Fruit fly (Drosophila melanogaster): Measurements from ENCODE around the gene bru2.
A peak's percentile ranks its signal among the peaks of the same experiment; 100 is the strongest.

The bru2 gene

DNA sequence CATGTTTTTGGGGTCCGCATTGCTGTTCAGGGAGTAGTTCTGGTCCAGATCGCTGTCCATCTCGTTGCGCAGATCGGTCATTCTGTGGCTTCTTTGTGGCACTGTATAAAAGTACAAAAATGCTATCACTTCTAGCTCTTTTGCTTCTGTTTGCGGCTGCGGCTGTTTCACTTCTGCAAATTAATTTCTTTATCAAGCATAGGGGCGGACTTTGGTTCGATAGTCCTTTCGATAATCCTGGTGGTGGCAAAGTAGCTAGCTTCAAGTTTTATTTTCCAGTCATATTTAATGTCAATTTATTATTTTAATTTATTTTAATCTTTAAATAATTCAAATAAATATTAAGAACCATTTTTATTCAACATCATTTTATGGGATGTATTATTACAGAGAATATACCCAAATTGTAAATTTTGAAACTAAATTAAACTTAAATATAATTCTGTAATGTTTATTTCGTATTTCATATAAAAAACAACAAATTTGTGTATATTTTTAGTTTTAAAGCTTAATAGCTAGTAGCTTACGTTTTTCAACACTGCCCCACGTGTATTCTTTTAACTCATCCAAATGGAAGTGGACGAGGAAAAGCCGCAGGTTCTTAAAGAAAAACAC lies 83.6 kb downstream of the bru2 start, which contains the start of the genes CG5446 and Trm1 (continued):
- TF ChIP-seq lz (GFP tag; optimal IDR thresholded peaks at IDR 0.05) = peak; percentile 26
- peak; percentile 23; the same call in 1 of the 3 replicates for TF ChIP-seq eg (GFP tag; IDR thresholded peaks at IDR 0.05)
- no peak for TF ChIP-seq CG11902 (GFP tag; optimal IDR thresholded peaks at IDR 0.05)
- TF ChIP-seq CG31627 (GFP tag; optimal IDR thresholded peaks at IDR 0.05) = peak; percentile 22
- TF ChIP-seq svp (GFP tag) = no peak
- TF ChIP-seq Hr4 (GFP tag; optimal IDR thresholded peaks at IDR 0.05) = peak; percentile 61
- peak; percentile 63 for TF ChIP-seq Met (GFP tag; optimal IDR thresholded peaks at IDR 0.05)
- 0 out of 3 replicates have a peak, but pooled peaks have one; percentile 27 for TF ChIP-seq CG6163 (GFP tag; IDR thresholded peaks at IDR 0.05)
- TF ChIP-seq CG34406 (GFP tag; optimal IDR thresholded peaks at IDR 0.05) = peak; percentile 75
- peak; percentile 45 for TF ChIP-seq CG16779 (tag; optimal IDR thresholded peaks at IDR 0.05)
- TF ChIP-seq CG6792 (GFP tag; optimal IDR thresholded peaks at IDR 0.05) = peak; percentile 60
- no peak for TF ChIP-seq spab (GFP tag; optimal IDR thresholded peaks at IDR 0.05)
- TF ChIP-seq pdm3 (GFP tag; optimal IDR thresholded peaks at IDR 0.05) = peak; percentile 43

DNA sequence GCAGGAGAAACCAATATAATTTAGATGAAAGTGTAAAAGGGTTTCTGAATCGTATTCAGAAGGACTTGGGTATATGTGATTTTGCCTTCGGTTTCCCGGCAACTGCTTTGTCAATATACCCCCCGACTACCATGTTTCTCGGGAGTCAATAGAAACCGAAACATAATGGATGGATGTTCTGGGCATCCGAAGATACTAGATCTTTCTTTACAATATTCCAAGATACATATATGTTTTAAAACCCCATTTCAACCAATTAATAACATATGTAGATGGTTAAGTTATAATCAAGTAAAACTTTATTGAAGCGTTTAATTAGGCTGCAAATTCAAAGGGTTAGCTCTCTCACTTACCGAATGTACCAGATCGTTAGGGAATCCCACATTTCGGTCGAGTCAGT lies 86.8 kb downstream of the bru2 start, which contains the start of gene CG5435:
Gene CG5435, minus strand, starts transcription at position 101 of the 400 bp plus-strand sequence.
- TF ChIP-seq CG9139 (GFP tag; optimal IDR thresholded peaks at IDR 0.05) = no peak
- no peak for TF ChIP-seq CG16779 (tag; optimal IDR thresholded peaks at IDR 0.05)
- TF ChIP-seq ss (GFP tag; optimal IDR thresholded peaks at IDR 0.05) = no peak
- no peak for TF ChIP-seq CG1621 (tag; optimal IDR thresholded peaks at IDR 0.05)
- TF ChIP-seq spab (GFP tag; optimal IDR thresholded peaks at IDR 0.05) = no peak
- TF ChIP-seq pdm3 (GFP tag; optimal IDR thresholded peaks at IDR 0.05) = no peak
- no peak for TF ChIP-seq CG3032 (tag; optimal IDR thresholded peaks at IDR 0.05)
- TF ChIP-seq eg (GFP tag; IDR thresholded peaks at IDR 0.05) = no peak
- no peak for TF ChIP-seq CG6792 (GFP tag; optimal IDR thresholded peaks at IDR 0.05)
- TF ChIP-seq svp (GFP tag) = no peak
- TF ChIP-seq fd59A (GFP tag; optimal IDR thresholded peaks at IDR 0.05) = no peak
- TF ChIP-seq fkh (GFP tag; optimal IDR thresholded peaks at IDR 0.05) = no peak
- no peak for TF ChIP-seq Sox102F (GFP tag; optimal IDR thresholded peaks at IDR 0.05)
- no peak for TF ChIP-seq vri (GFP tag; optimal IDR thresholded peaks at IDR 0.05)
- no peak for TF ChIP-seq lz (GFP tag; optimal IDR thresholded peaks at IDR 0.05)
- no peak for TF ChIP-seq achi (GFP tag; optimal IDR thresholded peaks at IDR 0.05)
- no peak for TF ChIP-seq Eip78C (GFP tag)

- no peak for TF ChIP-seq Hr38 (GFP tag; optimal IDR thresholded peaks at IDR 0.05)
- peak; percentile 35 for TF ChIP-seq CG10669 (GFP tag; optimal IDR thresholded peaks at IDR 0.05)
- TF ChIP-seq CG11902 (GFP tag; optimal IDR thresholded peaks at IDR 0.05) = peak; percentile 39
- TF ChIP-seq pdm3 (GFP tag; optimal IDR thresholded peaks at IDR 0.05) = peak; percentile 60
- TF ChIP-seq CG1621 (tag; optimal IDR thresholded peaks at IDR 0.05) = no peak
- TF ChIP-seq CG8632 (GFP tag; optimal IDR thresholded peaks at IDR 0.05) = peak; percentile 78
- no peak for TF ChIP-seq fd85E (GFP tag; optimal IDR thresholded peaks at IDR 0.05)
- peak; percentile 26 for TF ChIP-seq CG31627 (GFP tag; optimal IDR thresholded peaks at IDR 0.05)
- TF ChIP-seq CG15336 (GFP tag; IDR thresholded peaks at IDR 0.05) = peak; percentile 67
- peak; percentile 79 for TF ChIP-seq CG3032 (tag; optimal IDR thresholded peaks at IDR 0.05)
- peak; percentile 73 for TF ChIP-seq vri (GFP tag; optimal IDR thresholded peaks at IDR 0.05)
- TF ChIP-seq CG4318 (GFP tag; optimal IDR thresholded peaks at IDR 0.05) = peak; percentile 68
- peak; percentile 18 for TF ChIP-seq spab (GFP tag; optimal IDR thresholded peaks at IDR 0.05)
- peak; percentile 76 for TF ChIP-seq acj6 (GFP tag; optimal IDR thresholded peaks at IDR 0.05)
- peak; percentile 37 for TF ChIP-seq CG6808 (GFP tag; optimal IDR thresholded peaks at IDR 0.05)
- TF ChIP-seq Eip75B (GFP tag; optimal IDR thresholded peaks at IDR 0.05) = peak; percentile 38
- peak; percentile 30 for TF ChIP-seq Met (GFP tag; optimal IDR thresholded peaks at IDR 0.05)
- peak; percentile 83 for TF ChIP-seq CG10631 (GFP tag; optimal IDR thresholded peaks at IDR 0.05)
- peak; percentile 46 for TF ChIP-seq dsx (GFP tag; optimal IDR thresholded peaks at IDR 0.05; ENCODE audit: poor library complexity, severe bottlenecking)
- TF ChIP-seq svp (GFP tag) = peak; percentile 88
- TF ChIP-seq CG6854 (GFP tag; optimal IDR thresholded peaks at IDR 0.05) = no peak
- peak; percentile 68 for TF ChIP-seq esn (GFP tag; optimal IDR thresholded peaks at IDR 0.05)
- TF ChIP-seq CG8119 (GFP tag; IDR thresholded peaks at IDR 0.05) = peak; percentile 74; the same call in 2 of the 3 replicates
- TF ChIP-seq salr (GFP tag; optimal IDR thresholded peaks at IDR 0.05) = peak in 1 of 2 experiments; percentile 71
- TF ChIP-seq Ets21C (GFP tag; optimal IDR thresholded peaks at IDR 0.05) = no peak
- peak; percentile 43; the same call in 1 of the 2 replicates for TF ChIP-seq CG11294 (GFP tag; IDR thresholded peaks at IDR 0.05)
- TF ChIP-seq OdsH (GFP tag; optimal IDR thresholded peaks at IDR 0.05) = peak; percentile 67
- TF ChIP-seq Blimp-1 (GFP tag; optimal IDR thresholded peaks at IDR 0.05) = no peak
- no peak for TF ChIP-seq CG9139 (GFP tag; optimal IDR thresholded peaks at IDR 0.05)
- TF ChIP-seq Hr4 (GFP tag; optimal IDR thresholded peaks at IDR 0.05) = peak; percentile 51
Measured at dm6 chr2L:12433712-12434534, 89.9 kb downstream of the bru2 start, which contains the start of gene eRF3. TSS of gene eRF3 (plus strand) at chr2L:12434452.
